Worm (Caenorhabditis elegans): ENCODE data around the gene sra-38.

DNA sequence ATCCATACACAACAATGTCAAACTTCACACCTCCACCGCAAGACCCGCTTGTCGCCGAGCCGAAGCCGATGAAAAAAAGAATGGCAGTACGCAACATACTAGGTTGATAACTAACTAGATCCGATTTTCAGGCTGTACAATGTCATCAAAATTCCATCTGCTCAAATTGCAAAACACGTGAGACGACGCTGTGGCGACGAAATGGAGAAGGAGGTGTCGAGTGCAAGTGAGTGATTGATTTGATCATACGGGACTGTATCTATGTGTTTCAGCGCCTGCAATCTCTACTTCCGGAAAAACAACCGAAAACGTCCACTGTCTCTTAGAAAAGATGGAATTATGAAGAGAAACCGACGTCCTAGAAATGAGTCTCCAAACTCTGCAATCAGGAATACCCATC is 40.3 kb upstream of the sra-38 start:
- TF ChIP-seq dao-5 (tag; optimal IDR thresholded peaks at IDR 0.05), result no peak
- TF ChIP-seq him-1 (tag; optimal IDR thresholded peaks at IDR 0.05), result no peak

All from whole organism, L4/young adult.